Fruit fly (Drosophila melanogaster): ENCODE data around the gene nab.
A peak's percentile ranks its signal among the peaks of the same experiment; 100 is the strongest.

The nab gene

DNA sequence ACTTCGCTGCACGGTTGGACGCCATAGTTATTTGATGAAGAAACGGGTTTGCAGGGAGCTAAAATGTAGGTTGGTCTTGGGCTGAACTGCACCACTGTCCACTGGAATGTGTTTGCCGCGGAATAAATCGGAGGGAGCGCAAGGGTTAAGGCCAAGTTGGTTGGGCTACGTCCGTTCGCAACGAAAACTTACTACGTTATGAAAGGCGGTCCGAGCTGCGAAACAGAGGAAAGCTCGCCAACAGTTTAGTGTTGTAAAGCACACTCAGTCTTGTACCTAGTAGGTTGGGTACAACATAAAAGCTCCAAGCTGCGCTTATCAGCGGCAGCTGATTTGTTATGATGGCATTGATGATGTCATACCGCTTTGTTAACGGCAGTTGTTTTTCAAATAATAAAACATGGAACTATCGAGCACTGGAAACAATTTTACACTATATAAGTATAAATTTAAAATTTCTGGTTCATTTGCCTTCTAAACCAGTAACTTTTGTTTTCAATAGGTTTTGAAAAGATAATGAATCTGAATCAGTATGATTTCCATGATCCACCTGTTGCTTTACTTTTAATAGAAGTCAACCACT, 38.5 kb downstream of the nab start, which contains the start of gene Chd64 (continued):
- peak; percentile 8 for TF ChIP-seq psq (GFP tag; optimal IDR thresholded peaks at IDR 0.05)
- no peak for TF ChIP-seq CG10274 (GFP tag; optimal IDR thresholded peaks at IDR 0.05)
- TF ChIP-seq pita (GFP tag; optimal IDR thresholded peaks at IDR 0.05) = no peak
- TF ChIP-seq CG4854 (GFP tag; optimal IDR thresholded peaks at IDR 0.05) = no peak
- TF ChIP-seq HLH4C (GFP tag; IDR thresholded peaks at IDR 0.05; ENCODE audit: partially characterized antibody) = 0 out of 3 replicates have a peak, but pooled peaks have one; percentile 36
- no peak for TF ChIP-seq vfl (GFP tag; optimal IDR thresholded peaks at IDR 0.05)
- peak; percentile 68 for TF ChIP-seq Hand (GFP tag; optimal IDR thresholded peaks at IDR 0.05)
- peak; percentile 6 for TF ChIP-seq NfI (GFP tag; optimal IDR thresholded peaks at IDR 0.05)
- no peak for TF ChIP-seq dan (GFP tag; IDR thresholded peaks at IDR 0.05)
- no peak for TF ChIP-seq CG6683 (GFP tag; optimal IDR thresholded peaks at IDR 0.05)
- no peak for TF ChIP-seq Sox100B (GFP tag; optimal IDR thresholded peaks at IDR 0.05)
- TF ChIP-seq nerfin-1 (tag; optimal IDR thresholded peaks at IDR 0.05) = no peak
- no peak for TF ChIP-seq Oli (tag; optimal IDR thresholded peaks at IDR 0.05)
- TF ChIP-seq Atf3 (GFP tag; optimal IDR thresholded peaks at IDR 0.05) = peak; percentile 93
- TF ChIP-seq Oaz (GFP tag; IDR thresholded peaks at IDR 0.05) = no peak
- TF ChIP-seq ranshi (GFP tag; IDR thresholded peaks at IDR 0.05) = no peak
- no peak for TF ChIP-seq vnd (GFP tag; IDR thresholded peaks at IDR 0.05; ENCODE audit: partially characterized antibody)
- no peak for TF ChIP-seq CG3163 (GFP tag; optimal IDR thresholded peaks at IDR 0.05)
- no peak for TF ChIP-seq Trl (optimal IDR thresholded peaks at IDR 0.05)
- peak; percentile 36 for TF ChIP-seq Trl (GFP tag; optimal IDR thresholded peaks at IDR 0.05)
- TF ChIP-seq NC2β (GFP tag; optimal IDR thresholded peaks at IDR 0.05) = no peak
- TF ChIP-seq CG13296 (GFP tag; optimal IDR thresholded peaks at IDR 0.05) = peak; percentile 68
- peak; percentile 13 for TF ChIP-seq CG10979 (tag; optimal IDR thresholded peaks at IDR 0.05)
- TF ChIP-seq Elba2 (GFP tag; optimal IDR thresholded peaks at IDR 0.05) = no peak
- TF ChIP-seq CG15696 (tag; optimal IDR thresholded peaks at IDR 0.05) = no peak
- TF ChIP-seq CG12071 (GFP tag; optimal IDR thresholded peaks at IDR 0.05) = peak; percentile 47
- no peak for TF ChIP-seq Dad (GFP tag; optimal IDR thresholded peaks at IDR 0.05)
- no peak for TF ChIP-seq CG9797 (GFP tag; optimal IDR thresholded peaks at IDR 0.05)
- peak; percentile 74; the same call in 2 of the 3 replicates for TF ChIP-seq zen2 (GFP tag; IDR thresholded peaks at IDR 0.05; ENCODE audit: partially characterized antibody)
- no peak for TF ChIP-seq CG2116 (GFP tag; optimal IDR thresholded peaks at IDR 0.05)
- no peak for TF ChIP-seq esg (GFP tag; conservative IDR thresholded peaks at IDR 0.05)
- TF ChIP-seq ERR (GFP tag; optimal IDR thresholded peaks at IDR 0.05) = no peak
- no peak for TF ChIP-seq CG17829 (tag; optimal IDR thresholded peaks at IDR 0.05)
- no peak for TF ChIP-seq shn (GFP tag; optimal IDR thresholded peaks at IDR 0.05)
- no peak for TF ChIP-seq CG10431 (GFP tag; optimal IDR thresholded peaks at IDR 0.05)
- no peak for TF ChIP-seq zfh2 (GFP tag; optimal IDR thresholded peaks at IDR 0.05)
- 0 out of 2 replicates have a peak, but pooled peaks have one; percentile 52 for TF ChIP-seq CG42726 (GFP tag; IDR thresholded peaks at IDR 0.05; ENCODE audit: partially characterized antibody)
- no peak for TF ChIP-seq CG18764 (GFP tag; optimal IDR thresholded peaks at IDR 0.05)
- TF ChIP-seq ATbp (GFP tag; optimal IDR thresholded peaks at IDR 0.05) = no peak
- 0 out of 3 replicates have a peak, but pooled peaks have one; percentile 35 for TF ChIP-seq CG2199 (GFP tag; IDR thresholded peaks at IDR 0.05)
- TF ChIP-seq CG4328 (GFP tag; optimal IDR thresholded peaks at IDR 0.05) = no peak
- no peak for TF ChIP-seq Hmx (GFP tag; optimal IDR thresholded peaks at IDR 0.05)
- TF ChIP-seq wdn (GFP tag; IDR thresholded peaks at IDR 0.05) = no peak
- no peak for TF ChIP-seq CG31441 (GFP tag; IDR thresholded peaks at IDR 0.05)
- no peak for TF ChIP-seq chn (GFP tag; optimal IDR thresholded peaks at IDR 0.05)
- no peak for TF ChIP-seq prd (optimal IDR thresholded peaks at IDR 0.05)
- TF ChIP-seq prd (GFP tag; IDR thresholded peaks at IDR 0.05) = no peak
- no peak for TF ChIP-seq yki (optimal IDR thresholded peaks at IDR 0.05)
- TF ChIP-seq row (GFP tag; IDR thresholded peaks at IDR 0.05) = peak; percentile 50; the same call in 2 of the 3 replicates
- TF ChIP-seq Mrtf (GFP tag; IDR thresholded peaks at IDR 0.05) = 0 out of 3 replicates have a peak, but pooled peaks have one; percentile 18
- TF ChIP-seq lbe (GFP tag; optimal IDR thresholded peaks at IDR 0.05) = peak; percentile 83

All from whole organism, embryonic.